Fruit fly (Drosophila melanogaster): ENCODE measurements around the gene pic.

The pic gene

DNA sequence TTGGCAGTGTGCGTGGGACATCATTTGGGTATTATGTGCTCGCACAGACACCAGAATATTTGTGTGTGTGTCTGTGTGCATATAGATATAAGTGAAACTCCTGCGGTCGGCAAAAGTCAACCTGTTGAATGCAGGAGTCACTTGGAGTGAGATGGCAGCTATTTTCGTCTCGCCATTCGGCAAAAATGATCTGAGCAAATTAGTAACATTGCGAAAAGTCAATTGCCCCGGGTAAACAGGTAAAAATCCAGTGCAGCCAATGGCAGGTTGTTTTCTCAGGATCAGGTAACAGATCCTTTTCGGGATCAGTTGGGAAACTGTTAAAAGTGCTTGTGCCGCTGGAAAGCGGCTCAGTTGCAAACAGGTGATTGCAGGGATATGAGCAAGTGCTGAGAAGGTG is 20.0 kb downstream of the pic start:
- TF ChIP-seq rn (GFP tag; IDR thresholded peaks at IDR 0.05): no peak
- TF ChIP-seq fd96Ca (GFP tag; IDR thresholded peaks at IDR 0.05): no peak
- TF ChIP-seq CG4496 (GFP tag; IDR thresholded peaks at IDR 0.05): no peak
- no peak for TF ChIP-seq CG34367 (tag; optimal IDR thresholded peaks at IDR 0.05)
- TF ChIP-seq CG10348 (GFP tag; IDR thresholded peaks at IDR 0.05): no peak
- no peak for TF ChIP-seq gl (tag; optimal IDR thresholded peaks at IDR 0.05)
- no peak for TF ChIP-seq CG12605 (GFP tag; IDR thresholded peaks at IDR 0.05)

DNA sequence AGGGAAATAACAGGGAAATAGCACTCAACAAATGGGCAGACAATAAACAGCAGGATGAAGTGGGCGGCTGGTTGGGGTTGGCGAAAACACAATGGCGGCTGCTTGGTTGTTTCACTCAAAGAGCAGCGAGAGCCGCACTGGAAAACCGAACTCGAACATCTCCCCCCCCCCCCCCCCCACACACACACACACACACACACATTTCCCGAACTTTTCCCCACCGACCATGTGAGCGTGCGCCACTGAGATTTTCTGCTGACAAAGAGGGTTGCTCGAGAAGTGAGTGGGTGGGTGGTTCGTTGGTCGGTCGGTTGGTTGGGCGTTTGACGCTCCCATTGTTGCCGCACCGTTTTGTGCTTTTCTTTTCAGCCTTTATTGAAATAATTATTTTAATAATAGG is 21.1 kb downstream of the pic start:
- TF ChIP-seq CG34367 (tag; optimal IDR thresholded peaks at IDR 0.05): no peak
- no peak for TF ChIP-seq CG10348 (GFP tag; IDR thresholded peaks at IDR 0.05)

DNA sequence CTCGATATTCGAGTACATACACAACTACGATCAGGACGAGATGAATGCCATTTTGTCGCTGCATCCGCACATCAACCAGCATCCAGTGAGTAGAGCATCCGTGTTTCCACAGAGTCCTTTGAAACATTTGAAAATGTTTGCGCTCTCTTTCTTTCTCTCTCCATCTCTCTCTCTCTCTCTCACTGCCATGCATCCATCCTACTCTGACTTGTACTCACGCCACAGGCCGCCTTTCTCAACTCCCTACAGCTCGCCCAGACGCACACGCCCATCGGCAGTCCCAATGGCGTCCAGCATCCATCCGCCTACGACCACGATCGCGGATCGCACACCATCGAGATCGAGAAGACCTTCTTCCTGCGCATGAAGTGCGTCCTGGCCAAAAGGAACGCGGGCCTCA is 22.5 kb downstream of the pic start:
- TF ChIP-seq CG8301 (tag; optimal IDR thresholded peaks at IDR 0.05) (no peak), CG15710 (tag; optimal IDR thresholded peaks at IDR 0.05) (no peak), D1 (tag; optimal IDR thresholded peaks at IDR 0.05) (no peak), CG32121 (GFP tag; IDR thresholded peaks at IDR 0.05) (no peak), CG34367 (tag; optimal IDR thresholded peaks at IDR 0.05) (no peak), gl (tag; optimal IDR thresholded peaks at IDR 0.05) (no peak), EcR (GFP tag; optimal IDR thresholded peaks at IDR 0.05) (no peak), CG4496 (GFP tag; IDR thresholded peaks at IDR 0.05) (no peak), rn (GFP tag; IDR thresholded peaks at IDR 0.05) (no peak), CG12605 (GFP tag; IDR thresholded peaks at IDR 0.05) (no peak), fd96Ca (GFP tag; IDR thresholded peaks at IDR 0.05) (no peak), Snoo (tag; optimal IDR thresholded peaks at IDR 0.05) (no peak), CG14655 (GFP tag; optimal IDR thresholded peaks at IDR 0.05) (no peak), CG17806 (tag; optimal IDR thresholded peaks at IDR 0.05) (no peak), CG8159 (tag; optimal IDR thresholded peaks at IDR 0.05) (no peak), CG9948 (tag; optimal IDR thresholded peaks at IDR 0.05) (no peak), Pif1B (GFP tag; optimal IDR thresholded peaks at IDR 0.05) (no peak), Ets98B (GFP tag; IDR thresholded peaks at IDR 0.05) (no peak)

DNA sequence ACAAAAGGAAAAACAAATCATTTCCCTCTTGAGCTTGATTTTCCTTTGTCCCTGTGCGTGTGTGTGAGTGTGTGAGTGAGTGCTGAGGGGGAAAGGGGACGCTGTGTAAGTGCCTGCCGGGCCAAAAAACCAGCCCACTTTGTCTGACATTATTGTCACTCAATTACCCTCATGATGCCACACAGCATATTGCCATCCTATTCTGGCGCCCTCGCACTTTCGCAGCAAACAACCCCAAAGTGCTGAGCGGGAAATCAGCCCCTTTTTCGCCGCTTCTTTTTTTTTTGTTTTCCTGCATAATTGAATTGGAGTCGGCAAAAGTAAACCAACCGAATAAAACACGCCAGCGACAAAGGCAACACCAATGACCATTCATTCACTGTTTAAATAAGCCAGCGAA is 23.7 kb downstream of the pic start:
- no peak for TF ChIP-seq CG12605 (GFP tag; IDR thresholded peaks at IDR 0.05)
- TF ChIP-seq fd96Ca (GFP tag; IDR thresholded peaks at IDR 0.05): no peak
- no peak for TF ChIP-seq CG15710 (tag; optimal IDR thresholded peaks at IDR 0.05)
- no peak for TF ChIP-seq CG14655 (GFP tag; optimal IDR thresholded peaks at IDR 0.05)

DNA sequence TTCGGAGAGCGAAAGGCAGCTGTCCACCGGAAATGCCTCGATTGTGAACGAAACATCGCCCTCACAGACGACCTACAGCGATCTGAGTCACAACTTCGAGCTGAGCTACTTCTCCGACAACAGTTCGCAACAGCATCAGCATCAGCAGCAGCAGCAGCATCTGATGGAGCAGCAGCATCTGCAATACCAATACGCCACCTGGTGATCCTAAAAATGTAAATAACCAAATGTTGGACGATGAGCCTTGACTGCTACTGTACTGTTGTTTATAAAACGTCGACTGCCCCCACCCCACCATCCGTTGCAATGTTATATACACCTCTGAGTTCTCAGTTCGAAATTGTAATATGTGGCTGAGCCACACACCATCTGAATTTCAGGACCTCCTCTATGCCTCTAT is 25.2 kb downstream of the pic start:
- TF ChIP-seq CG10348 (GFP tag; IDR thresholded peaks at IDR 0.05): no peak

DNA sequence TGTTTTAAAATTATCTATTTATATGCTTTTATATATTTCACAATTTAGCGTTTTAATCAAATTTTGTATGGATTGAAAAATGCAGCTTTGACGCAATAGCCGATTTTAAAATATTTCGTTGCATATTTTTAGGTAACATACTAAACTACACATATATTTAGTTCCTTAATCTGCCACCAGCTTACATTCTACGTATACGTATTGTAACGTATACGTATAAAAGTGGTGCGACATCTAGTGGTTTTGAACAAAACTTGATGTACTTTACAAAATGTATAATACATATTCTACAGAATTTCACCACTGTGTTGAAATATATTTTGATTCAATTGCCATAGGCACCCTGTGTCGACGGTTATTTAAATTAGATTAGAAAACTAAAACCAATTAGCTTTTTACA is 26.2 kb downstream of the pic start:
- no peak for TF ChIP-seq Pif1B (GFP tag; optimal IDR thresholded peaks at IDR 0.05)
- no peak for TF ChIP-seq CG9948 (tag; optimal IDR thresholded peaks at IDR 0.05)
- TF ChIP-seq CG8301 (tag; optimal IDR thresholded peaks at IDR 0.05): no peak
- TF ChIP-seq CG13204 (GFP tag; optimal IDR thresholded peaks at IDR 0.05): no peak
- TF ChIP-seq CG34367 (tag; optimal IDR thresholded peaks at IDR 0.05): no peak

DNA sequence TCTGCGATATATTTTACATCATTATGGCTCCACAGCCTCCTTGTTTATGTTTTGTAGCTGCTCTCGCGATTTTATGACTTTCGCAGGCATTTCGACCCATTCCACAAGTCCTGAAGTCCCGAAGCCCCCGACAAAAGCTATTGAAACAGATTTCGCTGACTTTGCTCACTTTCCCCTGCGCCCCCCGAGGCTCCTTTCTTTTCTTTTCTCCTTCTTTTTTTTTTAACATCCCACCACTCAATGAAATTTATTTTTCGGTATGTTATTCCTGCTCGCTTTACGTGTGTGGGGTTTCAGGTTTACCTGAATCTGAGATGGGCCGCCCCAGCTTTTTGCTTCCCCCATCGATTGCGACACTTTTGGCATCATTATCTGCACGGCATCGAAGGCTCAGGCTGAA is 30.3 kb downstream of the pic start:
- TF ChIP-seq Snoo (tag; optimal IDR thresholded peaks at IDR 0.05): no peak
- TF ChIP-seq gl (tag; optimal IDR thresholded peaks at IDR 0.05): no peak
- no peak for TF ChIP-seq fd96Ca (GFP tag; IDR thresholded peaks at IDR 0.05)
- TF ChIP-seq CG14655 (GFP tag; optimal IDR thresholded peaks at IDR 0.05): no peak
- TF ChIP-seq CG8159 (tag; optimal IDR thresholded peaks at IDR 0.05): no peak
- no peak for TF ChIP-seq CG4496 (GFP tag; IDR thresholded peaks at IDR 0.05)
- TF ChIP-seq CG32121 (GFP tag; IDR thresholded peaks at IDR 0.05): no peak
- TF ChIP-seq CG10348 (GFP tag; IDR thresholded peaks at IDR 0.05): no peak
- no peak for TF ChIP-seq CG12605 (GFP tag; IDR thresholded peaks at IDR 0.05)
- no peak for TF ChIP-seq Pif1B (GFP tag; optimal IDR thresholded peaks at IDR 0.05)
- no peak for TF ChIP-seq rn (GFP tag; IDR thresholded peaks at IDR 0.05)
- TF ChIP-seq Ets98B (GFP tag; IDR thresholded peaks at IDR 0.05): no peak
- TF ChIP-seq CG34367 (tag; optimal IDR thresholded peaks at IDR 0.05): no peak

DNA sequence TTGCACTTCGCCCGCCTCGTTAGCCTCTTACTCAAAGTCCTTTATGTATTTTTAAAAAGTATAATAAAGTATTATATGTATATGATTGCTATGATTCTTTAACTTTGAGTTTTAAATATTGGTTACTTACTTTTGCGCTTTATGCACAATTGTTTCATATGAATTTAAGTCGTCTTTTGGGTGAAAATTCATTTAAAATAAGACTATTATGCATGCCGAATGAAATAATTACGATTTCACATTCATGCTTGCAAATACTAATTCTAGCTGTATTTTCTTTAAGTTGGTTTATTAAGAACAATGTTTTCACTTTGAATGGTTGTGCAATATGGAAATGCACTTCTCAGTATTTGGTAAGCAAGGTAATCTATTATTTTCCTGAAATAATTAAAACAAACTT is 33.9 kb downstream of the pic start, which contains the start of gene CG43063:
Gene CG43063, plus strand, starts transcription at position 301 of the 400 bp plus-strand sequence.
- TF ChIP-seq CG32121 (GFP tag; IDR thresholded peaks at IDR 0.05) (no peak), CG9948 (tag; optimal IDR thresholded peaks at IDR 0.05) (no peak), CG8301 (tag; optimal IDR thresholded peaks at IDR 0.05) (no peak), rn (GFP tag; IDR thresholded peaks at IDR 0.05) (no peak), CG12605 (GFP tag; IDR thresholded peaks at IDR 0.05) (no peak), D1 (tag; optimal IDR thresholded peaks at IDR 0.05) (no peak), CG13204 (GFP tag; optimal IDR thresholded peaks at IDR 0.05) (no peak), CG10348 (GFP tag; IDR thresholded peaks at IDR 0.05) (no peak), Ets98B (GFP tag; IDR thresholded peaks at IDR 0.05) (no peak), CG8159 (tag; optimal IDR thresholded peaks at IDR 0.05) (no peak), Pif1A (GFP tag; optimal IDR thresholded peaks at IDR 0.05) (no peak), CG34367 (tag; optimal IDR thresholded peaks at IDR 0.05) (no peak), CG15710 (tag; optimal IDR thresholded peaks at IDR 0.05) (no peak), CG14655 (GFP tag; optimal IDR thresholded peaks at IDR 0.05) (no peak), fd96Ca (GFP tag; IDR thresholded peaks at IDR 0.05) (no peak)
